Fruit fly (Drosophila melanogaster): ENCODE results near the gene mamo.

- TF ChIP-seq CG14710 (tag; optimal IDR thresholded peaks at IDR 0.05) (no peak), CG14014 (GFP tag; IDR thresholded peaks at IDR 0.05) (0 out of 2 replicates have a peak, but pooled peaks have one; percentile 19), HLH54F (GFP tag; optimal IDR thresholded peaks at IDR 0.05) (no peak), Myb (GFP tag; optimal IDR thresholded peaks at IDR 0.05) (no peak), cas (GFP tag; IDR thresholded peaks at IDR 0.05) (no peak), eve (GFP tag; optimal IDR thresholded peaks at IDR 0.05) (no peak), disco-r (GFP tag; optimal IDR thresholded peaks at IDR 0.05) (no peak), hkb (optimal IDR thresholded peaks at IDR 0.05) (no peak), hkb (GFP tag; IDR thresholded peaks at IDR 0.05) (peak; percentile 68), unpg (GFP tag; optimal IDR thresholded peaks at IDR 0.05) (peak; percentile 63), CG9609 (GFP tag; optimal IDR thresholded peaks at IDR 0.05) (no peak), CG7987 (GFP tag; optimal IDR thresholded peaks at IDR 0.05) (no peak), corto (GFP tag; optimal IDR thresholded peaks at IDR 0.05) (no peak)
These were observed 172.7 kb downstream of the mamo start for dm6 chrX:13817418-13818171.

Measured in whole organism, embryonic.